Worm (Caenorhabditis elegans) whole organism, young adult: ENCODE results near the gene ndua-12.
A peak's percentile ranks its signal among the peaks of the same experiment; 100 is the strongest.

ENCODE experiments used
- B0261.1 ChIP-seq: sonication (generic microtip); optimal IDR thresholded peaks from 2 replicates; lab custom pipeline; 2016; ENCODE audit warnings: mild to moderate bottlenecking, missing genetic modification characterization, moderate library complexity, missing compliant biosample characterization
- C17E4.6 ChIP-seq: fragments of 200-800 bp; sonication (Bioruptor generic); IDR thresholded peaks from 2 replicates; pipeline ENCODE4 v1.3.6; 2022; ENCODE audit warnings: missing genetic modification reagents, missing genetic modification characterization, missing compliant biosample characterization
- D2030.7 ChIP-seq: fragments of 200-800 bp; sonication (Bioruptor generic); IDR thresholded peaks from 2 replicates; pipeline ENCODE4 v1.3.6; 2022; ENCODE audit warnings: missing genetic modification reagents, missing genetic modification characterization, missing compliant biosample characterization
- F33H1.4 ChIP-seq: fragments of 200-800 bp; sonication (Bioruptor generic); IDR thresholded peaks from 2 replicates; pipeline ENCODE4 v1.3.6; 2022; ENCODE audit warnings: missing genetic modification reagents, missing genetic modification characterization, missing compliant biosample characterization
- F39B2.1 ChIP-seq: fragments of 200-800 bp; sonication (Bioruptor generic); IDR thresholded peaks from 2 replicates; pipeline ENCODE4 v1.3.6; 2022; ENCODE audit warnings: missing genetic modification reagents, missing genetic modification characterization, missing compliant biosample characterization
- F49E8.2 ChIP-seq: sonication (generic microtip); optimal IDR thresholded peaks from 3 replicates; lab custom pipeline; 2017; ENCODE audit warnings: missing genetic modification characterization, mild to moderate bottlenecking, missing compliant biosample characterization, antibody characterized with exemption, moderate library complexity; ENCODE audit not compliant: insufficient read depth
- Y79H2A.3 ChIP-seq: fragments of 200-800 bp; sonication (Bioruptor generic); conservative IDR thresholded peaks from 2 replicates; pipeline ENCODE4 v1.3.6; 2022; ENCODE audit warnings: missing genetic modification reagents, missing genetic modification characterization, missing compliant biosample characterization
- akir-1 ChIP-seq: fragments of 200-800 bp; sonication (Bioruptor generic); optimal IDR thresholded peaks from 2 replicates; lab custom pipeline; 2018; ENCODE audit warnings: mild to moderate bottlenecking, missing genetic modification characterization, moderate library complexity, missing compliant biosample characterization
- ama-1 ChIP-seq, 3 experiments: fragments of 150-350 bp in 1 of 3; sonication (generic microtip) in 2 of 3; optimal IDR thresholded peaks; 2 replicates each; lab custom pipeline; 2014 to 2018; ENCODE audit warnings: missing biosample characterization in 2 of 3, missing genetic modification characterization in 2 of 3, missing genetic modification reagents in 2 of 3
- attf-3 ChIP-seq: fragments of 200-800 bp; sonication (Bioruptor generic); conservative IDR thresholded peaks from 2 replicates; pipeline ENCODE4 v1.3.6; 2022; ENCODE audit warnings: missing genetic modification reagents, missing genetic modification characterization, missing compliant biosample characterization
- attf-6 ChIP-seq: fragments of 200-800 bp; sonication (Bioruptor generic); IDR thresholded peaks from 2 replicates; pipeline ENCODE4 v1.3.6; 2022; ENCODE audit warnings: missing genetic modification reagents, missing genetic modification characterization, missing compliant biosample characterization
- bed-1 ChIP-seq: fragments of 200-800 bp; sonication (Bioruptor generic); IDR thresholded peaks from 2 replicates; pipeline ENCODE4 v1.3.6; 2022; ENCODE audit warnings: missing genetic modification reagents, missing genetic modification characterization, missing compliant biosample characterization
- ccch-3 ChIP-seq: fragments of 200-800 bp; sonication (Bioruptor generic); optimal IDR thresholded peaks from 2 replicates; lab custom pipeline; 2018; ENCODE audit warnings: mild to moderate bottlenecking, missing genetic modification characterization, missing compliant biosample characterization
- cebp-1 ChIP-seq, 2 experiments: fragments of 200-800 bp in 1 of 2; sonication (Bioruptor generic) in 1 of 2; sonication (generic microtip) in 1 of 2; IDR thresholded peaks in 1 of 2; optimal IDR thresholded peaks in 1 of 2; 2 replicates each; pipeline versions ENCODE4 v1.3.6 to Lab custom; 2017 to 2022; ENCODE audit warnings: missing compliant biosample characterization in 2 of 2, missing genetic modification characterization in 2 of 2, mild to moderate bottlenecking in 1 of 2, missing genetic modification reagents in 1 of 2, moderate library complexity in 1 of 2
- cebp-2 ChIP-seq: fragments of 200-800 bp; sonication (Bioruptor generic); IDR thresholded peaks from 2 replicates; pipeline ENCODE4 v1.3.6; 2022; ENCODE audit warnings: missing genetic modification characterization, missing compliant biosample characterization
- ceh-40 ChIP-seq: fragments of 200-800 bp; sonication (Bioruptor generic); IDR thresholded peaks from 2 replicates; pipeline ENCODE4 v1.3.6; 2022; ENCODE audit warnings: missing genetic modification characterization, missing compliant biosample characterization
- ceh-79 ChIP-seq: sonication (generic microtip); optimal IDR thresholded peaks from 2 replicates; lab custom pipeline; 2017; ENCODE audit warnings: mild to moderate bottlenecking, missing genetic modification characterization, missing compliant biosample characterization
- dox-1 ChIP-seq: fragments of 200-800 bp; sonication (Bioruptor generic); IDR thresholded peaks from 2 replicates; pipeline ENCODE4 v1.3.6; 2022; ENCODE audit warnings: missing genetic modification reagents, missing genetic modification characterization, missing compliant biosample characterization
- efl-1 ChIP-seq: fragments of 150-350 bp; optimal IDR thresholded peaks from 2 replicates; lab custom pipeline; 2014; ENCODE audit warnings: missing biosample characterization, missing genetic modification reagents, missing genetic modification characterization
- fkh-3 ChIP-seq: sonication (generic microtip); optimal IDR thresholded peaks from 2 replicates; lab custom pipeline; 2016; ENCODE audit warnings: mild to moderate bottlenecking, missing genetic modification characterization, missing compliant biosample characterization
- gei-17 ChIP-seq: fragments of 200-800 bp; sonication (Bioruptor generic); optimal IDR thresholded peaks from 2 replicates; lab custom pipeline; 2018; ENCODE audit warnings: mild to moderate bottlenecking, missing genetic modification characterization, missing compliant biosample characterization
- hmg-1.2 ChIP-seq: fragments of 200-800 bp; sonication (Bioruptor generic); IDR thresholded peaks from 2 replicates; pipeline ENCODE4 v1.3.6; 2022; ENCODE audit warnings: missing genetic modification reagents, missing genetic modification characterization, missing compliant biosample characterization
- hrde-1 ChIP-seq: sonication (generic microtip); optimal IDR thresholded peaks from 2 replicates; lab custom pipeline; 2016; ENCODE audit warnings: missing genetic modification characterization, mild to moderate bottlenecking, missing compliant biosample characterization, moderate library complexity, missing genotype, missing genetic modification reagents, borderline replicate concordance
- hsf-1 ChIP-seq: fragments of 200-800 bp; sonication (Bioruptor generic); IDR thresholded peaks from 2 replicates; pipeline ENCODE4 v1.3.6; 2022; ENCODE audit warnings: missing genetic modification reagents, missing genetic modification characterization, missing compliant biosample characterization
- let-526 ChIP-seq: fragments of 200-800 bp; sonication (Bioruptor generic); IDR thresholded peaks from 2 replicates; pipeline ENCODE4 v1.3.6; 2022; ENCODE audit warnings: missing genetic modification reagents, missing genetic modification characterization, missing compliant biosample characterization
- lin-54 ChIP-seq: fragments of 200-800 bp; sonication (Bioruptor generic); optimal IDR thresholded peaks from 2 replicates; lab custom pipeline; 2018; ENCODE audit warnings: mild to moderate bottlenecking, missing genetic modification characterization, missing compliant biosample characterization
- lsy-27 ChIP-seq: sonication (generic microtip); optimal IDR thresholded peaks from 2 replicates; lab custom pipeline; 2017; ENCODE audit warnings: missing genetic modification characterization, mild to moderate bottlenecking, missing compliant biosample characterization, antibody characterized with exemption, missing genotype, borderline replicate concordance; ENCODE audit not compliant: insufficient read depth
- madf-10 ChIP-seq: sonication (generic microtip); optimal IDR thresholded peaks from 2 replicates; lab custom pipeline; 2016; ENCODE audit warnings: mild to moderate bottlenecking, missing genetic modification characterization, missing compliant biosample characterization
- madf-6 ChIP-seq: fragments of 200-800 bp; sonication (Bioruptor generic); IDR thresholded peaks from 2 replicates; pipeline ENCODE4 v1.3.6; 2022; ENCODE audit warnings: missing genetic modification reagents, missing genetic modification characterization, missing compliant biosample characterization
- madf-8 ChIP-seq: fragments of 200-800 bp; sonication (Bioruptor generic); conservative IDR thresholded peaks from 2 replicates; pipeline ENCODE4 v1.3.6; 2022; ENCODE audit warnings: missing genetic modification reagents, missing genetic modification characterization, missing compliant biosample characterization
- mxl-1 ChIP-seq: sonication (generic microtip); optimal IDR thresholded peaks from 2 replicates; lab custom pipeline; 2016; ENCODE audit warnings: missing genetic modification characterization, missing compliant biosample characterization
- nhr-120 ChIP-seq: fragments of 200-800 bp; sonication (Bioruptor generic); IDR thresholded peaks from 2 replicates; pipeline ENCODE4 v1.3.6; 2022; ENCODE audit warnings: missing genetic modification characterization, missing compliant biosample characterization
- nhr-179 ChIP-seq: sonication (generic microtip); optimal IDR thresholded peaks from 2 replicates; lab custom pipeline; 2016; ENCODE audit warnings: mild to moderate bottlenecking, missing genetic modification characterization, missing compliant biosample characterization
- nhr-90 ChIP-seq: sonication (generic microtip); optimal IDR thresholded peaks from 2 replicates; lab custom pipeline; 2016; ENCODE audit warnings: missing genotype, mild to moderate bottlenecking, missing genetic modification characterization, missing compliant biosample characterization
- repo-1 ChIP-seq: sonication (generic microtip); optimal IDR thresholded peaks from 2 replicates; lab custom pipeline; 2017; ENCODE audit warnings: mild to moderate bottlenecking, missing genetic modification characterization, missing compliant biosample characterization
- rpc-1 ChIP-seq, 2 experiments: fragments of 150-350 bp in 1 of 2; sonication (generic microtip) in 1 of 2; optimal IDR thresholded peaks; 2 replicates each; lab custom pipeline; 2014 to 2018; ENCODE audit warnings: missing biosample characterization in 1 of 2, missing genetic modification characterization in 1 of 2, missing genetic modification reagents in 1 of 2, missing genotype in 1 of 2
- sdz-38 ChIP-seq: sonication (generic microtip); optimal IDR thresholded peaks from 2 replicates; lab custom pipeline; 2016; ENCODE audit warnings: missing genotype, missing genetic modification characterization, missing compliant biosample characterization
- sea-2 ChIP-seq: fragments of 200-800 bp; sonication (Bioruptor generic); IDR thresholded peaks from 2 replicates; pipeline ENCODE4 v1.3.6; 2022; ENCODE audit warnings: missing genetic modification characterization, missing compliant biosample characterization
- snpc-1.3 ChIP-seq: sonication (generic microtip); optimal IDR thresholded peaks from 2 replicates; lab custom pipeline; 2017; ENCODE audit warnings: missing genetic modification characterization, mild to moderate bottlenecking, missing compliant biosample characterization, antibody characterized with exemption, moderate library complexity, missing genotype, missing genetic modification reagents; ENCODE audit not compliant: insufficient read depth
- somi-1 ChIP-seq: fragments of 200-800 bp; sonication (Bioruptor generic); optimal IDR thresholded peaks from 2 replicates; lab custom pipeline; 2018; ENCODE audit warnings: mild to moderate bottlenecking, missing genetic modification characterization, missing compliant biosample characterization
- tbx-9 ChIP-seq: sonication (generic microtip); optimal IDR thresholded peaks from 2 replicates; lab custom pipeline; 2016; ENCODE audit warnings: borderline replicate concordance, missing genetic modification characterization, inconsistent platforms, missing compliant biosample characterization
- unc-62 ChIP-seq: fragments of 150-350 bp; optimal IDR thresholded peaks from 2 replicates; lab custom pipeline; 2014; ENCODE audit warnings: missing biosample characterization, missing genetic modification reagents, missing genetic modification characterization
- zfh-2 ChIP-seq: fragments of 200-800 bp; sonication (Bioruptor generic); conservative IDR thresholded peaks from 2 replicates; pipeline ENCODE4 v1.3.6; 2022; ENCODE audit warnings: missing genetic modification reagents, missing genetic modification characterization, missing compliant biosample characterization
- ztf-18 ChIP-seq: sonication (generic microtip); optimal IDR thresholded peaks from 2 replicates; lab custom pipeline; 2016; ENCODE audit warnings: missing genotype, mild to moderate bottlenecking, missing genetic modification characterization, missing compliant biosample characterization
- ztf-25 ChIP-seq: fragments of 200-800 bp; sonication (Bioruptor generic); IDR thresholded peaks from 2 replicates; pipeline ENCODE4 v1.3.6; 2022; ENCODE audit warnings: missing genetic modification reagents, missing genetic modification characterization, missing compliant biosample characterization
- ztf-3 ChIP-seq: fragments of 200-800 bp; sonication (Bioruptor generic); optimal IDR thresholded peaks from 2 replicates; lab custom pipeline; 2018; ENCODE audit warnings: mild to moderate bottlenecking, missing genetic modification characterization, missing compliant biosample characterization
- ztf-6 ChIP-seq: fragments of 200-800 bp; sonication (Bioruptor generic); IDR thresholded peaks from 2 replicates; pipeline ENCODE4 v1.3.6; 2022; ENCODE audit warnings: missing genetic modification reagents, missing genetic modification characterization, missing compliant biosample characterization

ndua-12 gene

DNA sequence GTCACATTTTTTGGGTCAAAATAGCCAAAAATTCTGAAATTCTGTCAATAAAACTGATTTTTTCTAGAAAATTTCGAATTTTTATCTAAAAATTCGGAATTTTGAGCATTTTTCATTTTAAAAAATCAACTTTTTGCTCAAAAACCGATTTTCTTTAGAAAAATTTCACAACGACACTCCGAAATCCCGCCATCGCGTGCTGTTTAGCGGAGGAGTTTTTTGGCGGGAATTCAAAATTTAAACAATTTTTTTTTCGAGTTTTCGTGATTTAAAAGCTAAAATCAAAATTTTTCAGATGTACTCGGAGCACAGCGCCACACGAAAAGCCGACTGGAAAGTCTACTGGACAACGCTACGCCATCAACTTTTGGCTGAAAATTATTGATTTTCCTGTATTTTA is 41.9 kb downstream of the ndua-12 start:
- TF ChIP-seq F39B2.1 (GFP tag; lab: Robert Waterston, UW): no peak
- peak; percentile 31 for TF ChIP-seq ztf-18
- TF ChIP-seq attf-3: peak; percentile 86
- no peak for TF ChIP-seq cebp-2 (GFP tag; lab: Robert Waterston, UW)
- no peak for TF ChIP-seq F49E8.2
- no peak for TF ChIP-seq unc-62 (GFP tag; lab: Kevin White, UChicago)
- TF ChIP-seq zfh-2: no peak
- peak; percentile 18; the same call in 1 of the 2 replicates for TF ChIP-seq madf-6
- no peak for TF ChIP-seq bed-1 (GFP tag; lab: Robert Waterston, UW)
- no peak for TF ChIP-seq gei-17
- TF ChIP-seq C17E4.6 (GFP tag; lab: Robert Waterston, UW): no peak
- no peak for TF ChIP-seq ceh-40 (GFP tag; lab: Robert Waterston, UW)
- TF ChIP-seq efl-1 (GFP tag; lab: Kevin White, UChicago): peak; percentile 43
- TF ChIP-seq snpc-1.3 (tag; lab: Kevin White, UChicago): no peak
- peak; percentile 68 for TF ChIP-seq lin-54 (GFP tag; lab: Kevin White, UChicago)
- TF ChIP-seq F33H1.4 (GFP tag; lab: Robert Waterston, UW): no peak
- no peak for TF ChIP-seq madf-8
- TF ChIP-seq tbx-9 (tag; lab: Kevin White, UChicago): no peak
- no peak for TF ChIP-seq hrde-1 (tag; lab: Kevin White, UChicago)

DNA sequence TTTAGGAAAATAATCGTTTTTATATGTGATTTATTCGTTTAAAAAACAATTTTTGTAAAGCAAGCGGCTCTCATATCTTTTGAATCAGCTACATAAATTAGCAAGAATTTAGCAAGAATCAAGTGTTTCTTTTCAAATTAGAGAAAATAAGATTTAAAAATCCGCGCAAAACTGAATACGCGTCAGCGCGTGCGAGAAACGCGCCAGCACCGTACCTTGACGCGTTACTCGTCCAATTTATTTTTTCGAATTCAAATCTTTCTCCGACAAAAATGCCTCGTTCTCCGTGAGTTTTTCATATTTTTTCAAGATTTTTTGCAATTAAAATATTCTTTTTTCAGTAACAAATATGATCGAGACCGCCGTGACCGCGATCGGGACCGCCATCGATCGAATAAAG is 43.4 kb downstream of the ndua-12 start, which contains the start of gene Y94H6A.3:
Gene Y94H6A.3 (plus strand): TSS at position 232 of the 400 bp plus-strand sequence.
- TF ChIP-seq ztf-25 (GFP tag; lab: Robert Waterston, UW) (no peak), mxl-1 (tag; lab: Kevin White, UChicago) (no peak), nhr-179 (tag; lab: Kevin White, UChicago) (no peak), lsy-27 (tag; lab: Kevin White, UChicago) (no peak), lin-54 (GFP tag; lab: Kevin White, UChicago) (peak; percentile 98), dox-1 (GFP tag; lab: Robert Waterston, UW) (peak; percentile 81), bed-1 (GFP tag; lab: Robert Waterston, UW) (no peak), ztf-3 (GFP tag; lab: Kevin White, UChicago) (no peak), hsf-1 (peak; percentile 47; the same call in 1 of the 2 replicates), attf-6 (GFP tag; lab: Robert Waterston, UW) (no peak), ztf-6 (no peak), D2030.7 (GFP tag; lab: Robert Waterston, UW) (peak; percentile 67), repo-1 (tag; lab: Kevin White, UChicago) (peak; percentile 61), C17E4.6 (GFP tag; lab: Robert Waterston, UW) (no peak), B0261.1 (no peak), let-526 (GFP tag; lab: Robert Waterston, UW) (no peak), fkh-3 (no peak), ceh-79 (tag; lab: Kevin White, UChicago) (no peak), akir-1 (no peak), sdz-38 (tag; lab: Kevin White, UChicago) (no peak), hmg-1.2 (GFP tag; lab: Robert Waterston, UW) (peak; percentile 60; the same call in 1 of the 2 replicates), rpc-1 (optimal IDR thresholded peaks at IDR 0.05; lab: Kevin White, UChicago) (no peak), rpc-1 (tag; optimal IDR thresholded peaks at IDR 0.05; lab: Kevin White, UChicago) (no peak), nhr-90 (no peak), somi-1 (GFP tag; lab: Kevin White, UChicago) (no peak), Y79H2A.3 (GFP tag; lab: Robert Waterston, UW) (no peak), ccch-3 (no peak), madf-10 (tag; lab: Kevin White, UChicago) (no peak), F39B2.1 (GFP tag; lab: Robert Waterston, UW) (no peak), hrde-1 (tag; lab: Kevin White, UChicago) (no peak), nhr-120 (no peak), ama-1 (optimal IDR thresholded peaks at IDR 0.05; lab: Kevin White, UChicago) (no peak), ama-1 (GFP tag; optimal IDR thresholded peaks at IDR 0.05; lab: Kevin White, UChicago) (no peak), cebp-1 (GFP tag; IDR thresholded peaks at IDR 0.05; lab: Robert Waterston, UW) (no peak), cebp-1 (tag; optimal IDR thresholded peaks at IDR 0.05; lab: Kevin White, UChicago) (peak; percentile 79), sea-2 (GFP tag; lab: Robert Waterston, UW) (no peak)
